Fruit fly (Drosophila melanogaster) whole organism, embryonic: ENCODE results near the gene RhoGAPp190.

Experiments used
- CG10209 ChIP-seq: fragments of 200-800 bp; sonication (Bioruptor generic); optimal IDR thresholded peaks from 3 replicates; lab custom pipeline; 2017; ENCODE audit warnings: missing biosample characterization, mild to moderate bottlenecking, missing genetic modification characterization, missing genetic modification reagents
- CG10366 ChIP-seq: fragments of 200-800 bp; sonication (Bioruptor generic); IDR thresholded peaks from 2 replicates; pipeline ENCODE4 v1.3.6; 2022; ENCODE audit warnings: missing biosample characterization, missing genetic modification characterization
- CG11456 ChIP-seq: fragments of 200-800 bp; sonication (Bioruptor generic); IDR thresholded peaks from 3 replicates; pipeline ENCODE4 v1.3.6; 2022; ENCODE audit warnings: missing biosample characterization, missing genetic modification characterization
- CG13894 ChIP-seq: fragments of 200-800 bp; sonication (Bioruptor generic); optimal IDR thresholded peaks from 3 replicates; lab custom pipeline; 2018; ENCODE audit warnings: missing biosample characterization, mild to moderate bottlenecking, missing genetic modification characterization, moderate library complexity
- CG15269 ChIP-seq: fragments of 200-800 bp; sonication (Bioruptor generic); optimal IDR thresholded peaks from 2 replicates; lab custom pipeline; 2018; ENCODE audit warnings: missing biosample characterization, mild to moderate bottlenecking, missing genetic modification characterization, moderate library complexity
- CG15479 ChIP-seq: fragments of 200-800 bp; sonication (Bioruptor generic); optimal IDR thresholded peaks from 3 replicates; lab custom pipeline; 2019; ENCODE audit warnings: missing biosample characterization, mild to moderate bottlenecking, missing genetic modification characterization, moderate library complexity
- CG15601 ChIP-seq: fragments of 200-800 bp; sonication (Bioruptor generic); optimal IDR thresholded peaks from 3 replicates; lab custom pipeline; 2019; ENCODE audit warnings: missing biosample characterization, mild to moderate bottlenecking, missing genetic modification characterization, moderate library complexity
- CG17912 ChIP-seq: fragments of 200-800 bp; sonication (Bioruptor generic); optimal IDR thresholded peaks from 2 replicates; lab custom pipeline; 2018; ENCODE audit warnings: missing biosample characterization, mild to moderate bottlenecking, missing genetic modification characterization
- CG32532 ChIP-seq: fragments of 200-800 bp; sonication (Bioruptor generic); IDR thresholded peaks from 2 replicates; pipeline ENCODE4 v1.3.6; 2022; ENCODE audit warnings: missing biosample characterization, missing genetic modification characterization
- CG3995 ChIP-seq: fragments of 200-800 bp; sonication (Bioruptor generic); optimal IDR thresholded peaks from 3 replicates; lab custom pipeline; 2016; ENCODE audit warnings: missing biosample characterization, missing genetic modification characterization
- CG5245 ChIP-seq: fragments of 200-800 bp; sonication (Bioruptor generic); optimal IDR thresholded peaks from 3 replicates; lab custom pipeline; 2016; ENCODE audit warnings: missing biosample characterization, missing genetic modification characterization
- CG6272 ChIP-seq: fragments of 200-800 bp; sonication (Bioruptor generic); IDR thresholded peaks from 2 replicates; pipeline ENCODE4 v1.3.6; 2022; ENCODE audit warnings: missing biosample characterization, missing genetic modification characterization
- CG6654 ChIP-seq: fragments of 200-800 bp; sonication (Bioruptor generic); optimal IDR thresholded peaks from 2 replicates; lab custom pipeline; 2017; ENCODE audit warnings: missing biosample characterization, mild to moderate bottlenecking, missing genetic modification characterization
- CG7745 ChIP-seq: fragments of 200-800 bp; sonication (Bioruptor generic); optimal IDR thresholded peaks from 2 replicates; lab custom pipeline; 2018; ENCODE audit warnings: missing biosample characterization, mild to moderate bottlenecking, missing genetic modification characterization, moderate library complexity
- CG8290 ChIP-seq, 3 experiments: fragments of 200-800 bp; sonication (Bioruptor generic); optimal IDR thresholded peaks; 2 replicates each; lab custom pipeline; 2016 to 2019; ENCODE audit warnings: missing biosample characterization in 3 of 3, missing genetic modification characterization in 3 of 3, mild to moderate bottlenecking in 2 of 3, moderate library complexity in 1 of 3
- CG8359 ChIP-seq: fragments of 200-800 bp; sonication (Bioruptor generic); optimal IDR thresholded peaks from 2 replicates; lab custom pipeline; 2017; ENCODE audit warnings: missing biosample characterization, mild to moderate bottlenecking, missing genetic modification characterization, borderline replicate concordance
- CTCF ChIP-seq: fragments of 200-800 bp; sonication (Bioruptor generic); optimal IDR thresholded peaks from 2 replicates; lab custom pipeline; 2017; ENCODE audit warnings: missing biosample characterization, mild to moderate bottlenecking, missing genetic modification characterization, moderate library complexity
- CoRest ChIP-seq: fragments of 200-800 bp; sonication (Bioruptor generic); optimal IDR thresholded peaks from 3 replicates; lab custom pipeline; 2018; ENCODE audit warnings: missing biosample characterization, mild to moderate bottlenecking, missing genetic modification characterization, moderate library complexity
- Ets97D ChIP-seq: fragments of 200-800 bp; sonication (Bioruptor generic); optimal IDR thresholded peaks from 3 replicates; lab custom pipeline; 2016; ENCODE audit warnings: missing biosample characterization, missing genetic modification characterization
- Fer1 ChIP-seq: fragments of 200-800 bp; sonication (Bioruptor generic); optimal IDR thresholded peaks from 2 replicates; lab custom pipeline; 2017; ENCODE audit warnings: missing biosample characterization, mild to moderate bottlenecking, missing genetic modification characterization
- GATAe ChIP-seq: fragments of 200-800 bp; sonication (Bioruptor generic); conservative IDR thresholded peaks from 2 replicates; pipeline ENCODE4 v1.3.6; 2022; ENCODE audit warnings: missing biosample characterization, missing genetic modification characterization
- HLH3B ChIP-seq: fragments of 200-800 bp; sonication (Bioruptor generic); IDR thresholded peaks from 2 replicates; pipeline ENCODE4 v1.3.6; 2022; ENCODE audit warnings: missing biosample characterization, missing genetic modification characterization
- HmgZ ChIP-seq: fragments of 200-800 bp; sonication (Bioruptor generic); optimal IDR thresholded peaks from 2 replicates; lab custom pipeline; 2018; ENCODE audit warnings: missing biosample characterization, mild to moderate bottlenecking, missing genetic modification characterization
- Med ChIP-seq: fragments of 200-800 bp; sonication (Bioruptor generic); peaks from one replicate; lab custom pipeline; 2016; ENCODE audit warnings: missing biosample characterization, missing genetic modification characterization, mild to moderate bottlenecking, inconsistent platforms, moderate library complexity
- Six4 ChIP-seq: fragments of 200-800 bp; sonication (Bioruptor generic); optimal IDR thresholded peaks from 2 replicates; lab custom pipeline; 2016; ENCODE audit warnings: missing biosample characterization, missing genetic modification characterization
- ac ChIP-seq: fragments of 200-800 bp; sonication (Bioruptor generic); optimal IDR thresholded peaks from 3 replicates; lab custom pipeline; 2017; ENCODE audit warnings: missing biosample characterization, mild to moderate bottlenecking, missing genetic modification characterization
- chn ChIP-seq: fragments of 200-800 bp; sonication (Bioruptor generic); optimal IDR thresholded peaks from 2 replicates; lab custom pipeline; 2016; ENCODE audit warnings: missing biosample characterization, missing genetic modification characterization
- disco-r ChIP-seq: fragments of 200-800 bp; sonication (Bioruptor generic); optimal IDR thresholded peaks from 2 replicates; lab custom pipeline; 2016; ENCODE audit warnings: missing biosample characterization, missing genetic modification characterization
- eve ChIP-seq, 2 experiments: fragments of >200 bp; optimal IDR thresholded peaks; 2 replicates each; lab custom pipeline; 2017; ENCODE audit warnings: missing biosample characterization in 2 of 2, missing genetic modification characterization in 2 of 2
- fru ChIP-seq: fragments of >200 bp; optimal IDR thresholded peaks from 2 replicates; lab custom pipeline; 2017
- grau ChIP-seq: fragments of 200-800 bp; optimal IDR thresholded peaks from 3 replicates; lab custom pipeline; 2019; ENCODE audit warnings: missing biosample characterization, mild to moderate bottlenecking, missing genetic modification characterization, moderate library complexity
- grn ChIP-seq: fragments of 200-800 bp; sonication (Bioruptor generic); optimal IDR thresholded peaks from 3 replicates; lab custom pipeline; 2017; ENCODE audit warnings: missing biosample characterization, missing genetic modification characterization
- hkb ChIP-seq, 2 experiments: fragments of 200-800 bp in 1 of 2; fragments of >200 bp in 1 of 2; sonication (Bioruptor generic) in 1 of 2; IDR thresholded peaks in 1 of 2; optimal IDR thresholded peaks in 1 of 2; 2 replicates each; pipeline versions ENCODE4 v1.3.6 to Lab custom; 2017 to 2022; ENCODE audit warnings: missing biosample characterization in 1 of 2, missing genetic modification characterization in 1 of 2
- insv ChIP-seq, 2 experiments: fragments of 200-800 bp; sonication (Bioruptor generic); optimal IDR thresholded peaks; 3 replicates each; lab custom pipeline; 2016 to 2018; ENCODE audit warnings: missing biosample characterization in 2 of 2, missing genetic modification characterization in 2 of 2
- jigr1 ChIP-seq: fragments of 200-800 bp; sonication (Bioruptor generic); IDR thresholded peaks from 3 replicates; pipeline ENCODE4 v1.3.6; 2022; ENCODE audit warnings: missing biosample characterization, missing genetic modification characterization
- peb ChIP-seq: fragments of 200-800 bp; sonication (Bioruptor generic); IDR thresholded peaks from 2 replicates; pipeline ENCODE4 v1.3.6; 2022; ENCODE audit warnings: missing biosample characterization, missing genetic modification characterization
- pnt ChIP-seq: fragments of 200-800 bp; sonication (Bioruptor generic); optimal IDR thresholded peaks from 3 replicates; lab custom pipeline; 2016; ENCODE audit warnings: missing biosample characterization, missing genetic modification characterization
- sens ChIP-seq: fragments of 200-800 bp; sonication (Bioruptor generic); peaks from one replicate; lab custom pipeline; 2016; ENCODE audit warnings: missing biosample characterization, missing genetic modification characterization
- stwl ChIP-seq: fragments of 200-800 bp; sonication (Bioruptor generic); optimal IDR thresholded peaks from 3 replicates; lab custom pipeline; 2018; ENCODE audit warnings: missing biosample characterization, mild to moderate bottlenecking, missing genetic modification characterization, moderate library complexity
- vfl ChIP-seq: fragments of 200-800 bp; sonication (Bioruptor generic); optimal IDR thresholded peaks from 2 replicates; lab custom pipeline; 2016; ENCODE audit warnings: missing biosample characterization, missing genetic modification characterization
- vvl ChIP-seq: fragments of 200-800 bp; sonication (Bioruptor generic); IDR thresholded peaks from 2 replicates; pipeline ENCODE4 v1.3.6; 2022; ENCODE audit warnings: missing biosample characterization, missing genetic modification characterization
- wdn ChIP-seq: fragments of 200-800 bp; sonication (Bioruptor generic); IDR thresholded peaks from 2 replicates; pipeline ENCODE4 v1.3.6; 2022; ENCODE audit warnings: missing biosample characterization, missing genetic modification characterization
- wek ChIP-seq: fragments of 200-800 bp; sonication (Bioruptor generic); optimal IDR thresholded peaks from 3 replicates; lab custom pipeline; 2018; ENCODE audit warnings: missing biosample characterization, mild to moderate bottlenecking, missing genetic modification characterization, moderate library complexity

The RhoGAPp190 gene

DNA sequence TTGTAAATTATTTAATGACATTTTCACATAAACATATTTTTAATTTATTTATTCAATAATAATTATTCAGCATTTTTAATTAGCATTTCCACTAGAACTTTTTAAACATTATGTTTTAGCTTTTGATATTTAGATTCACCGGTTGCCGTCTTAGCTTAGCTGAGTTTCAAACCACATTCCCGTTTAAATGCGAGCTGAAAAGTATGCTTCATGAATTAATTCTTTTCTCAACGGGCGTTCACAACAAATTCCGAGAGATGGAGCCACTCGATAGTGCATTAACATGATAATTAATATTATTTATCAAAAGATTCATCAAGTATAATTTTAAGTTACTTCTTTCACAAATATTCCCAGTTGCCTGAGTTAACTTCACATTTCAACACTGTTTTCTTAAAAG lies 43.3 kb upstream of the RhoGAPp190 start (continued):
- TF ChIP-seq ac (GFP tag; lab: Kevin White, UChicago): no peak
- TF ChIP-seq CG7745: no peak
- TF ChIP-seq peb: no peak
- peak; percentile 93 for TF ChIP-seq CTCF (GFP tag; lab: Kevin White, UChicago)
- no peak for TF ChIP-seq CG15269 (tag; lab: Kevin White, UChicago)
- TF ChIP-seq HLH3B (GFP tag; lab: Robert Waterston, UW): no peak
- TF ChIP-seq Med (GFP tag; lab: Kevin White, UChicago): peak; percentile 38
- TF ChIP-seq wek (GFP tag; lab: Kevin White, UChicago): no peak
- no peak for TF ChIP-seq CG10209 (GFP tag; lab: Kevin White, UChicago)
- TF ChIP-seq jigr1 (GFP tag; lab: Robert Waterston, UW): no peak
- no peak for TF ChIP-seq grn (GFP tag; lab: Kevin White, UChicago)
- no peak for TF ChIP-seq vfl (GFP tag; lab: Kevin White, UChicago)
- TF ChIP-seq CG15479 (GFP tag; lab: Kevin White, UChicago): no peak
- TF ChIP-seq CG6654: no peak
- TF ChIP-seq CG10366 (GFP tag; lab: Robert Waterston, UW): no peak
- TF ChIP-seq disco-r (GFP tag; lab: Kevin White, UChicago): no peak
- TF ChIP-seq Ets97D (GFP tag; lab: Kevin White, UChicago): no peak
- TF ChIP-seq chn: no peak
- no peak for TF ChIP-seq Six4
- TF ChIP-seq vvl (GFP tag; lab: Robert Waterston, UW): peak; percentile 38; the same call in 1 of the 2 replicates
- peak; percentile 3 for TF ChIP-seq CG15601 (tag; lab: Kevin White, UChicago)
- no peak for TF ChIP-seq CG6272 (GFP tag; lab: Robert Waterston, UW)
- peak; percentile 31; the same call in 1 of the 2 replicates for TF ChIP-seq CG32532 (GFP tag; lab: Robert Waterston, UW)
- TF ChIP-seq Fer1: no peak
- TF ChIP-seq fru: no peak
- TF ChIP-seq grau (tag; lab: Kevin White, UChicago): peak; percentile 3
- no peak for TF ChIP-seq CG17912 (GFP tag; lab: Kevin White, UChicago)
- peak in 1 of 2 experiments; percentile 36 for TF ChIP-seq insv (GFP tag; optimal IDR thresholded peaks at IDR 0.05; lab: Kevin White, UChicago)
- no peak for TF ChIP-seq CG3995 (GFP tag; lab: Kevin White, UChicago)
- TF ChIP-seq CoRest (tag; lab: Kevin White, UChicago): no peak
- peak; percentile 20 for TF ChIP-seq sens (GFP tag; lab: Kevin White, UChicago)
- no peak for TF ChIP-seq eve (GFP tag; optimal IDR thresholded peaks at IDR 0.05; lab: Kevin White, UChicago)
- no peak for TF ChIP-seq hkb (optimal IDR thresholded peaks at IDR 0.05; lab: Kevin White, UChicago)
- no peak for TF ChIP-seq hkb (GFP tag; IDR thresholded peaks at IDR 0.05; lab: Robert Waterston, UW)
- TF ChIP-seq pnt (GFP tag; lab: Kevin White, UChicago): no peak
- TF ChIP-seq CG11456: no peak
- no peak for TF ChIP-seq wdn (GFP tag; lab: Robert Waterston, UW)
- no peak for TF ChIP-seq CG5245 (GFP tag; lab: Kevin White, UChicago)
- TF ChIP-seq GATAe (GFP tag; lab: Robert Waterston, UW): no peak
- peak; percentile 55 for TF ChIP-seq HmgZ
- TF ChIP-seq stwl (tag; lab: Kevin White, UChicago): peak; percentile 32
- no peak for TF ChIP-seq CG8359 (GFP tag; lab: Kevin White, UChicago)
- no peak for TF ChIP-seq CG8290 (GFP tag; optimal IDR thresholded peaks at IDR 0.05; lab: Kevin White, UChicago)
- TF ChIP-seq CG8290 (tag; optimal IDR thresholded peaks at IDR 0.05; lab: Kevin White, UChicago): peak in 1 of 2 experiments; percentile 44
- peak; percentile 22 for TF ChIP-seq CG13894 (tag; lab: Kevin White, UChicago)
- TF ChIP-seq, all 482 proteins: peak for 22
